Fruit fly (Drosophila melanogaster) whole organism, prepupa: ENCODE data around the gene CG7080.
A peak's percentile ranks its signal among the peaks of the same experiment; 100 is the strongest.

ENCODE experiments used
- Blimp-1 ChIP-seq: fragments of 200-800 bp; sonication (Bioruptor generic); optimal IDR thresholded peaks from 3 replicates; lab custom pipeline; 2017; ENCODE audit warnings: missing biosample characterization, missing genetic modification characterization, mild to moderate bottlenecking, moderate library complexity, missing genetic modification reagents
- CG10631 ChIP-seq: fragments of 200-800 bp; sonication (Bioruptor generic); optimal IDR thresholded peaks from 2 replicates; lab custom pipeline; 2016; ENCODE audit warnings: missing biosample characterization, missing genetic modification characterization
- CG10669 ChIP-seq: fragments of 200-800 bp; sonication (Bioruptor generic); optimal IDR thresholded peaks from 3 replicates; lab custom pipeline; 2018; ENCODE audit warnings: missing biosample characterization, mild to moderate bottlenecking, missing genetic modification characterization, moderate library complexity
- CG11294 ChIP-seq: fragments of 200-800 bp; sonication (Bioruptor generic); IDR thresholded peaks from 2 replicates; pipeline ENCODE4 v1.3.6; 2022; ENCODE audit warnings: missing biosample characterization, missing genetic modification characterization
- CG11762 ChIP-seq: fragments of 200-800 bp; sonication (Bioruptor generic); optimal IDR thresholded peaks from 3 replicates; lab custom pipeline; 2016; ENCODE audit warnings: missing biosample characterization, missing genetic modification characterization; ENCODE audit not compliant: insufficient read depth
- CG1621 ChIP-seq: fragments of 200-800 bp; sonication (Bioruptor generic); optimal IDR thresholded peaks from 3 replicates; lab custom pipeline; 2018; ENCODE audit warnings: missing biosample characterization, mild to moderate bottlenecking, missing genetic modification characterization
- CG16779 ChIP-seq: fragments of 200-800 bp; sonication (Bioruptor generic); optimal IDR thresholded peaks from 3 replicates; lab custom pipeline; 2017; ENCODE audit warnings: missing biosample characterization, mild to moderate bottlenecking, missing genetic modification characterization
- CG3032 ChIP-seq: fragments of 200-800 bp; optimal IDR thresholded peaks from 2 replicates; lab custom pipeline; 2019; ENCODE audit warnings: missing biosample characterization, mild to moderate bottlenecking, missing genetic modification characterization, moderate library complexity
- CG31627 ChIP-seq: fragments of 200-800 bp; sonication (Bioruptor generic); optimal IDR thresholded peaks from 3 replicates; lab custom pipeline; 2016; ENCODE audit warnings: missing biosample characterization, missing genetic modification characterization
- CG32006 ChIP-seq: fragments of 200-800 bp; sonication (Bioruptor generic); optimal IDR thresholded peaks from 3 replicates; lab custom pipeline; 2017; ENCODE audit warnings: missing biosample characterization, mild to moderate bottlenecking, missing genetic modification characterization
- CG34406 ChIP-seq: fragments of 200-800 bp; sonication (Bioruptor generic); optimal IDR thresholded peaks from 3 replicates; lab custom pipeline; 2016; ENCODE audit warnings: missing biosample characterization, missing genetic modification characterization
- CG3919 ChIP-seq: fragments of 200-800 bp; sonication (Bioruptor generic); optimal IDR thresholded peaks from 3 replicates; lab custom pipeline; 2016; ENCODE audit warnings: missing biosample characterization, missing genetic modification characterization
- CG4318 ChIP-seq: fragments of 200-800 bp; sonication (Bioruptor generic); optimal IDR thresholded peaks from 3 replicates; lab custom pipeline; 2017; ENCODE audit warnings: missing biosample characterization, mild to moderate bottlenecking, missing genetic modification characterization
- CG6163 ChIP-seq: fragments of 200-800 bp; sonication (Bioruptor generic); IDR thresholded peaks from 3 replicates; pipeline ENCODE4 v1.3.6; 2022; ENCODE audit warnings: missing biosample characterization, missing genetic modification characterization
- CG6276 ChIP-seq: fragments of 200-800 bp; sonication (Bioruptor generic); optimal IDR thresholded peaks from 2 replicates; lab custom pipeline; 2017; ENCODE audit warnings: missing biosample characterization, mild to moderate bottlenecking, missing genetic modification characterization
- CG6792 ChIP-seq: fragments of 200-800 bp; sonication (Bioruptor generic); optimal IDR thresholded peaks from 3 replicates; lab custom pipeline; 2016; ENCODE audit warnings: missing biosample characterization, missing genetic modification characterization
- CG6808 ChIP-seq: fragments of 200-800 bp; sonication (Bioruptor generic); optimal IDR thresholded peaks from 3 replicates; lab custom pipeline; 2017; ENCODE audit warnings: missing biosample characterization, missing genetic modification characterization, mild to moderate bottlenecking, moderate library complexity, missing genetic modification reagents
- CG6854 ChIP-seq: fragments of 200-800 bp; sonication (Bioruptor generic); optimal IDR thresholded peaks from 2 replicates; lab custom pipeline; 2017; ENCODE audit warnings: missing biosample characterization, mild to moderate bottlenecking, missing genetic modification characterization
- CG8119 ChIP-seq: fragments of 200-800 bp; sonication (Bioruptor generic); IDR thresholded peaks from 3 replicates; pipeline ENCODE4 v1.3.6; 2022; ENCODE audit warnings: missing biosample characterization, missing genetic modification characterization
- CG8319 ChIP-seq: fragments of 200-800 bp; sonication (Bioruptor generic); optimal IDR thresholded peaks from 3 replicates; lab custom pipeline; 2016; ENCODE audit warnings: missing biosample characterization, missing genetic modification characterization
- CG8632 ChIP-seq: fragments of 200-800 bp; sonication (Bioruptor generic); optimal IDR thresholded peaks from 3 replicates; lab custom pipeline; 2016; ENCODE audit warnings: missing biosample characterization, missing genetic modification characterization
- Eip75B ChIP-seq: fragments of 200-800 bp; sonication (Bioruptor generic); optimal IDR thresholded peaks from 3 replicates; lab custom pipeline; 2016; ENCODE audit warnings: missing biosample characterization, missing genetic modification characterization
- Eip78C ChIP-seq: fragments of 200-800 bp; sonication (Bioruptor generic); peaks from one replicate; lab custom pipeline; 2016; ENCODE audit warnings: missing biosample characterization, missing genetic modification characterization
- Ets21C ChIP-seq: fragments of 200-800 bp; sonication (Bioruptor generic); optimal IDR thresholded peaks from 3 replicates; lab custom pipeline; 2016; ENCODE audit warnings: missing biosample characterization, missing genetic modification characterization
- Ets96B ChIP-seq: fragments of 200-800 bp; optimal IDR thresholded peaks from 2 replicates; lab custom pipeline; 2019; ENCODE audit warnings: missing biosample characterization, mild to moderate bottlenecking, missing genetic modification characterization, moderate library complexity
- Hr38 ChIP-seq: sonication (Bioruptor generic); optimal IDR thresholded peaks from 2 replicates; lab custom pipeline; 2016; ENCODE audit warnings: missing biosample characterization, missing genetic modification characterization
- Hr4 ChIP-seq: fragments of 200-800 bp; sonication (Bioruptor generic); optimal IDR thresholded peaks from 3 replicates; lab custom pipeline; 2016; ENCODE audit warnings: missing biosample characterization, missing genetic modification characterization
- Lpt ChIP-seq: fragments of 200-800 bp; sonication (Bioruptor generic); optimal IDR thresholded peaks from 3 replicates; lab custom pipeline; 2016; ENCODE audit warnings: missing biosample characterization, missing genetic modification characterization
- Met ChIP-seq: fragments of 200-800 bp; sonication (Bioruptor generic); optimal IDR thresholded peaks from 3 replicates; lab custom pipeline; 2016; ENCODE audit warnings: missing biosample characterization, missing genetic modification characterization
- OdsH ChIP-seq: fragments of 200-800 bp; sonication (Bioruptor generic); optimal IDR thresholded peaks from 3 replicates; lab custom pipeline; 2016; ENCODE audit warnings: missing biosample characterization, missing genetic modification characterization
- Smox ChIP-seq: fragments of 200-800 bp; sonication (Bioruptor generic); optimal IDR thresholded peaks from 3 replicates; lab custom pipeline; 2016; ENCODE audit warnings: missing biosample characterization, missing genetic modification characterization
- Sox102F ChIP-seq: fragments of 200-800 bp; sonication (Bioruptor generic); optimal IDR thresholded peaks from 2 replicates; lab custom pipeline; 2016; ENCODE audit warnings: missing biosample characterization, mild to moderate bottlenecking, missing genetic modification characterization
- achi ChIP-seq: fragments of 200-800 bp; sonication (Bioruptor generic); optimal IDR thresholded peaks from 3 replicates; lab custom pipeline; 2016; ENCODE audit warnings: missing biosample characterization, missing genetic modification characterization
- acj6 ChIP-seq: fragments of 200-800 bp; sonication (Bioruptor generic); optimal IDR thresholded peaks from 3 replicates; lab custom pipeline; 2016; ENCODE audit warnings: missing biosample characterization, missing genetic modification characterization
- cyc ChIP-seq: fragments of 200-800 bp; sonication (Bioruptor generic); optimal IDR thresholded peaks from 3 replicates; lab custom pipeline; 2016; ENCODE audit warnings: missing biosample characterization, missing genetic modification characterization
- dac ChIP-seq: fragments of 200-800 bp; sonication (Bioruptor generic); optimal IDR thresholded peaks from 2 replicates; lab custom pipeline; 2017; ENCODE audit warnings: missing biosample characterization, mild to moderate bottlenecking, missing genetic modification characterization
- dsx ChIP-seq: fragments of 200-800 bp; optimal IDR thresholded peaks from 3 replicates; lab custom pipeline; 2019; ENCODE audit warnings: missing biosample characterization, mild to moderate bottlenecking, missing genetic modification characterization, moderate library complexity; ENCODE audit not compliant: poor library complexity, severe bottlenecking
- eg ChIP-seq: fragments of 200-800 bp; sonication (Bioruptor generic); IDR thresholded peaks from 3 replicates; pipeline ENCODE4 v1.3.6; 2022; ENCODE audit warnings: missing biosample characterization, missing genetic modification characterization
- esn ChIP-seq: fragments of 200-800 bp; sonication (Bioruptor generic); optimal IDR thresholded peaks from 2 replicates; lab custom pipeline; 2016; ENCODE audit warnings: missing biosample characterization, mild to moderate bottlenecking, missing genetic modification characterization, moderate library complexity
- fd59A ChIP-seq: fragments of 200-800 bp; sonication (Bioruptor generic); optimal IDR thresholded peaks from 2 replicates; lab custom pipeline; 2017; ENCODE audit warnings: missing biosample characterization, mild to moderate bottlenecking, missing genetic modification characterization, missing genetic modification reagents
- fd85E ChIP-seq: fragments of 200-800 bp; sonication (Bioruptor generic); optimal IDR thresholded peaks from 3 replicates; lab custom pipeline; 2016; ENCODE audit warnings: missing biosample characterization, missing genetic modification characterization
- lz ChIP-seq: fragments of 200-800 bp; sonication (Bioruptor generic); optimal IDR thresholded peaks from 3 replicates; lab custom pipeline; 2016; ENCODE audit warnings: missing biosample characterization, missing genetic modification characterization
- net ChIP-seq: fragments of 200-800 bp; sonication (Bioruptor generic); optimal IDR thresholded peaks from 3 replicates; lab custom pipeline; 2016; ENCODE audit warnings: missing biosample characterization, missing genetic modification characterization
- pdm3 ChIP-seq: fragments of 200-800 bp; sonication (Bioruptor generic); optimal IDR thresholded peaks from 3 replicates; lab custom pipeline; 2016; ENCODE audit warnings: missing biosample characterization, missing genetic modification characterization
- spab ChIP-seq: fragments of 200-800 bp; sonication (Bioruptor generic); optimal IDR thresholded peaks from 2 replicates; lab custom pipeline; 2017; ENCODE audit warnings: missing biosample characterization, mild to moderate bottlenecking, missing genetic modification characterization, missing genetic modification reagents
- ss ChIP-seq, 2 experiments: fragments of 200-800 bp; sonication (Bioruptor generic); optimal IDR thresholded peaks; 2 replicates in 1 of 2; 3 replicates in 1 of 2; lab custom pipeline; 2017 to 2018; ENCODE audit warnings: mild to moderate bottlenecking in 2 of 2, missing biosample characterization in 2 of 2, missing genetic modification characterization in 2 of 2, moderate library complexity in 1 of 2
- svp ChIP-seq: fragments of 200-800 bp; sonication (Bioruptor generic); peaks from one replicate; lab custom pipeline; 2016; ENCODE audit warnings: missing biosample characterization, missing genetic modification characterization
- topi ChIP-seq: fragments of 200-800 bp; sonication (Bioruptor generic); optimal IDR thresholded peaks from 3 replicates; lab custom pipeline; 2016; ENCODE audit warnings: missing biosample characterization, missing genetic modification characterization
- vri ChIP-seq: fragments of 200-800 bp; sonication (Bioruptor generic); optimal IDR thresholded peaks from 3 replicates; lab custom pipeline; 2016; ENCODE audit warnings: missing biosample characterization, mild to moderate bottlenecking, missing genetic modification characterization

CG7080 gene

DNA sequence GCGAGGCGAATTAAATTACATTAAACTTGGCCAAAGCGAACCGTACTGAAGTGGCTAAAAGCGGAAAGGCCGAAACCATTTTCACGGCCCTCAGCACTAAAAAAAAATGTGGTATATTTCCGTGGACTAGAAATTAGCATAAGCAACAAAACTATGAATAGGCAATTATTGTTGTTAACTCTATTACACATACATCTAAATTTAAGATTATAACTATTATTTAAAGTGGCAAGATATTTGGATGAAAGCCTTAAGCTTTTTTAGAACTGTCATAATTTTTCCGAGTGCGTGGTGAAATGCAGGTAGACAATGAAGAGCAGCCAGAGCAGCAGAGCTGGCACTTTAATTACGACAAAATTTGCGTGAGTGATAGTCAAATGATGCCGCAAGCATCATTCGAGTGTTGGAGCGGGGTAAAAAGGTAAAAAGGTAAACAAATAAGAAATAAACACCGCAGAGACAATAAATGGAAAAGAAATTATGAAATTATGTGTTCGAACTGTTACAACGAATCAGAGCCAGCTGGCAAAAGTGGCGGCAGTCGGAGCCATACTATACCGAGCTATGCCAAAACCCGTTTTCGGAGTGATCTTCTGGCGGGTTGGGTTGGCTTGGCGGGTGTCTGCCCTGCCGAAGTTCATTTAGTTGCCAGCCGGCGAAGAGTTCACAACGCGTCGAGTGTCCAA lies at the start of gene CG7080:
Gene CG7080 (plus strand): TSS at position 636 of the 686 bp plus-strand sequence.
- TF ChIP-seq net (GFP tag; lab: Kevin White, UChicago) (peak; percentile 7), Eip75B (GFP tag; lab: Kevin White, UChicago) (peak; percentile 6), CG4318 (no peak), CG16779 (tag; lab: Kevin White, UChicago) (no peak), CG6792 (peak; percentile 38), Eip78C (GFP tag; lab: Kevin White, UChicago) (peak; percentile 80), CG6163 (GFP tag; lab: Robert Waterston, UW) (no peak; the same call in 2 of the 3 replicates), vri (GFP tag; lab: Kevin White, UChicago) (no peak), CG1621 (tag; lab: Kevin White, UChicago) (no peak), topi (GFP tag; lab: Kevin White, UChicago) (peak; percentile 40), ss (GFP tag; optimal IDR thresholded peaks at IDR 0.05; lab: Kevin White, UChicago) (no peak), Hr38 (no peak), pdm3 (GFP tag; lab: Kevin White, UChicago) (peak; percentile 35), spab (GFP tag; lab: Kevin White, UChicago) (no peak), CG10631 (GFP tag; lab: Kevin White, UChicago) (no peak), CG34406 (GFP tag; lab: Kevin White, UChicago) (peak; percentile 43), CG11762 (no peak), Ets96B (no peak), Hr4 (no peak), OdsH (peak; percentile 17), esn (peak; percentile 37), CG8319 (GFP tag; lab: Kevin White, UChicago) (no peak), svp (GFP tag; lab: Kevin White, UChicago) (peak; percentile 80), acj6 (peak; percentile 11), CG3032 (tag; lab: Kevin White, UChicago) (no peak), CG6276 (no peak), achi (GFP tag; lab: Kevin White, UChicago) (peak; percentile 12), CG6854 (GFP tag; lab: Kevin White, UChicago) (no peak), eg (GFP tag; lab: Robert Waterston, UW) (no peak), cyc (GFP tag; lab: Kevin White, UChicago) (peak; percentile 9), CG32006 (GFP tag; lab: Kevin White, UChicago) (peak; percentile 20), CG3919 (GFP tag; lab: Kevin White, UChicago) (peak; percentile 31), CG31627 (peak; percentile 4), Blimp-1 (GFP tag; lab: Kevin White, UChicago) (peak; percentile 2), CG11294 (GFP tag; lab: Robert Waterston, UW) (no peak), dsx (GFP tag; lab: Kevin White, UChicago) (no peak), Ets21C (no peak), Lpt (GFP tag; lab: Kevin White, UChicago) (no peak), CG8119 (GFP tag; lab: Robert Waterston, UW) (no peak), Smox (GFP tag; lab: Kevin White, UChicago) (peak; percentile 23), CG6808 (GFP tag; lab: Kevin White, UChicago) (no peak), fd85E (GFP tag; lab: Kevin White, UChicago) (no peak), CG10669 (GFP tag; lab: Kevin White, UChicago) (peak; percentile 1), Met (GFP tag; lab: Kevin White, UChicago) (peak; percentile 53), Sox102F (GFP tag; lab: Kevin White, UChicago) (peak; percentile 36), dac (no peak), fd59A (GFP tag; lab: Kevin White, UChicago) (no peak), CG8632 (GFP tag; lab: Kevin White, UChicago) (peak; percentile 36), lz (GFP tag; lab: Kevin White, UChicago) (no peak)
